Worm (Caenorhabditis elegans) whole organism, L2 larva: ENCODE results near the gene rev-3.

Experiments used
- ZK546.5 ChIP-seq: sonication (generic microtip); optimal IDR thresholded peaks from 2 replicates; lab custom pipeline; 2017; ENCODE audit warnings: missing biosample characterization, missing genetic modification characterization
- aly-2 ChIP-seq: fragments of 150-350 bp; optimal IDR thresholded peaks from 2 replicates; lab custom pipeline; 2014; ENCODE audit warnings: missing biosample characterization, missing genetic modification characterization
- blmp-1 ChIP-seq: sonication (generic microtip); optimal IDR thresholded peaks from 2 replicates; lab custom pipeline; 2017; ENCODE audit warnings: missing genetic modification characterization, mild to moderate bottlenecking, missing compliant biosample characterization, antibody characterized with exemption, moderate library complexity; ENCODE audit not compliant: insufficient read depth
- ceh-16 ChIP-seq: fragments of 150-350 bp; optimal IDR thresholded peaks from 2 replicates; lab custom pipeline; 2014; ENCODE audit warnings: missing biosample characterization, missing genetic modification characterization
- fos-1 ChIP-seq: fragments of 150-350 bp; optimal IDR thresholded peaks from 2 replicates; lab custom pipeline; 2014; ENCODE audit warnings: missing biosample characterization, missing genetic modification characterization
- lsy-2 ChIP-seq, 2 experiments: fragments of 150-350 bp in 1 of 2; sonication (generic microtip) in 1 of 2; optimal IDR thresholded peaks; 2 replicates each; lab custom pipeline; 2014 to 2017; ENCODE audit warnings: missing biosample characterization in 2 of 2, missing genetic modification characterization in 2 of 2
- nhr-10 ChIP-seq: sonication (generic microtip); optimal IDR thresholded peaks from 2 replicates; lab custom pipeline; 2017; ENCODE audit warnings: missing biosample characterization, missing genetic modification characterization
- nhr-237 ChIP-seq: fragments of 150-350 bp; optimal IDR thresholded peaks from 2 replicates; lab custom pipeline; 2014; ENCODE audit warnings: missing biosample characterization, missing genetic modification characterization
- nhr-6 ChIP-seq: fragments of 150-350 bp; optimal IDR thresholded peaks from 2 replicates; lab custom pipeline; 2014; ENCODE audit warnings: missing biosample characterization, missing genetic modification characterization
- unc-62 ChIP-seq: fragments of 150-350 bp; optimal IDR thresholded peaks from 2 replicates; lab custom pipeline; 2014; ENCODE audit warnings: missing biosample characterization, missing genetic modification reagents, missing genetic modification characterization

DNA sequence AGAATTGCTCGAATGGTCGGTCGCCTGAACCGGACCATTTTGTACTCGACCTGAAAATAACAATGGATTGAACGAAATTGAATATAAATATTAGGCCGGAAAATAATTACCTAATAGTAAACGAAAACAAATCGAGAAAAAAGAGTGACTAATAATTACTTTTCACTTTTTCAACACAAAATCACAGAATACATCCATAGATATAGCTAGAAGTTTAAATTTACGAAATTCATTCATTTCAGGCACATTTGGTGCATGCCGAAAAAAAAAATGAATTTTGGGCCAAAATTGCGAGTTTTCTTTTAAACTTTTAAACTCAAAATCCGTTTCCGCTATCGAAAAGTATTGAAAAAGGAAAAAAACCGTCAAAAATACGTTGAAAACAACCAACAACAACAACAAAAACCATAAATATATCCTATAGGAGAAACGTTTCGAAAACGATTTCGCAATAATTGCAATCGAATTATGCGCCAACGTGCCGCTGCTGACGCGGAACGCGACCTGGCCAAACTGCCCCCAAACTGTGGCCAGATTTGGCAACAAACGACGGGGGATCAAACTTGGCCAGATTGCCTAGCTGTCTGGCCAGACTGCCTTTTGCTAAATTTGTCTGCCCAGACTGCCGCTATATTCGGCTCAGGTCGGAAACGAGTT, 5.0 kb downstream of the rev-3 start, which contains the start of gene Y37B11A.3:
- TF ChIP-seq nhr-6 (tag; lab: Kevin White, UChicago) = no peak
- TF ChIP-seq ceh-16 (tag; lab: Kevin White, UChicago) = no peak
- TF ChIP-seq nhr-10 (tag; lab: Kevin White, UChicago) = no peak
- no peak for TF ChIP-seq unc-62 (GFP tag; lab: Kevin White, UChicago)
- TF ChIP-seq aly-2 = no peak
- TF ChIP-seq blmp-1 (tag; lab: Kevin White, UChicago) = peak; percentile 19
- TF ChIP-seq fos-1 = peak; percentile 19
- TF ChIP-seq nhr-237 (tag; lab: Kevin White, UChicago) = no peak
- no peak for TF ChIP-seq ZK546.5
- TF ChIP-seq lsy-2 (tag; optimal IDR thresholded peaks at IDR 0.05; lab: Kevin White, UChicago) = peak; percentile 81 to 83
